Worm (Caenorhabditis elegans) whole organism, L3 larva: ENCODE measurements around the gene cyp-13B1.

Experiments
- ZK546.5 ChIP-seq: sonication (generic microtip); optimal IDR thresholded peaks from 2 replicates; lab custom pipeline; 2017; ENCODE audit warnings: missing biosample characterization, missing genetic modification characterization
- fos-1 ChIP-seq: fragments of 150-350 bp; optimal IDR thresholded peaks from 2 replicates; lab custom pipeline; 2014; ENCODE audit warnings: missing biosample characterization, missing genetic modification characterization
- hmg-11 ChIP-seq: sonication (generic microtip); optimal IDR thresholded peaks from 2 replicates; lab custom pipeline; 2016; ENCODE audit warnings: missing genetic modification characterization, missing compliant biosample characterization
- lin-15B ChIP-seq: fragments of 150-350 bp; optimal IDR thresholded peaks from 2 replicates; lab custom pipeline; 2014; ENCODE audit warnings: missing biosample characterization, missing genetic modification characterization
- nhr-11 ChIP-seq: fragments of 150-350 bp; optimal IDR thresholded peaks from 2 replicates; lab custom pipeline; 2014; ENCODE audit warnings: missing biosample characterization, missing genetic modification characterization
- nhr-12 ChIP-seq: fragments of 150-350 bp; optimal IDR thresholded peaks from 2 replicates; lab custom pipeline; 2014; ENCODE audit warnings: missing biosample characterization, missing genetic modification characterization
- nhr-28 ChIP-seq: fragments of 150-350 bp; optimal IDR thresholded peaks from 2 replicates; lab custom pipeline; 2014; ENCODE audit warnings: missing biosample characterization, missing genetic modification characterization
- unc-62 ChIP-seq: fragments of 150-350 bp; sonication (generic microtip); optimal IDR thresholded peaks from 4 replicates; lab custom pipeline; 2014; ENCODE audit warnings: missing biosample characterization, missing genetic modification reagents, missing genetic modification characterization
- ztf-11 ChIP-seq: fragments of 150-350 bp; optimal IDR thresholded peaks from 2 replicates; lab custom pipeline; 2014; ENCODE audit warnings: missing biosample characterization, missing genetic modification characterization

DNA sequence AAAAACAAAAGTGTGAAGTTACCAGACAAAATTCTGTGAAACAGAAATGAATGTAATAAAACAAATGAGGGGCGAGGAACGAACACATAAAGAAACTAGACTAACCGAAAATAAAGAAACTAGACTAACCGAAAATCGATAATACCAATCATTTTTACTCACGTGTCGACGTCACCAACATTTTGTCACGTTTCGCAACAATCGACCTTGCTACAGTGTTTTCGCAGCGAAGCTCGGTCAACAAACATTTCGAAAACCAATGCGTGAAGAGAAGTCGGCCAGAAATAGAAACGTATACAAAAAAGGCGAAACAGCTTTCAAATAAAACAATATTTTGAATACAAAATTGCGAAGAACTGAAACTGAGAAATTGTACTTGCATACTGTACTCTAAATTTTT, 42.5 kb downstream of the cyp-13B1 start:
- no peak for TF ChIP-seq fos-1
- no peak for TF ChIP-seq nhr-28 (tag; lab: Kevin White, UChicago)
- no peak for TF ChIP-seq ztf-11
- TF ChIP-seq hmg-11: no peak
- TF ChIP-seq unc-62 (GFP tag; lab: Kevin White, UChicago): no peak
- no peak for TF ChIP-seq nhr-12 (tag; lab: Kevin White, UChicago)
- no peak for TF ChIP-seq lin-15B (tag; lab: Kevin White, UChicago)
- TF ChIP-seq ZK546.5: no peak
- no peak for TF ChIP-seq nhr-11 (tag; lab: Kevin White, UChicago)
